Fruit fly (Drosophila melanogaster): ENCODE measurements around the gene alpha-Man-Ic.
"Not testable (repeated sequence)": the region's sequence is repeated elsewhere in the genome, so short reads cannot be mapped to it uniquely, and the experiment has no call there.

Gene alpha-Man-Ic

dm6 chr3R:29933007-29933464 is 2.9 kb upstream of the alpha-Man-Ic start, which contains the start of the genes Cog7, CG42557 and CG42558:
Cog7 (minus strand) TSS chr3R:29933057.
CG42557 (plus strand) TSS chr3R:29933287.
CG42558 (plus strand) TSS chr3R:29933287.
- TF ChIP-seq CG11617 (GFP tag; optimal IDR thresholded peaks at IDR 0.05) (peak; percentile 2), CG33017 (tag; optimal IDR thresholded peaks at IDR 0.05) (no peak)

dm6 chr3R:29926955-29927354 is 3.2 kb downstream of the alpha-Man-Ic start, which contains the start of gene CG15522:
CG15522 (plus strand) TSS chr3R:29927255.
- TF ChIP-seq pad (GFP tag; optimal IDR thresholded peaks at IDR 0.05), result no peak
- TF ChIP-seq CG1620 (GFP tag; optimal IDR thresholded peaks at IDR 0.05), result no peak
- no peak for TF ChIP-seq Hr96 (GFP tag; optimal IDR thresholded peaks at IDR 0.05)
- TF ChIP-seq CG11617 (GFP tag; optimal IDR thresholded peaks at IDR 0.05), result no peak
- TF ChIP-seq CG7101 (tag; optimal IDR thresholded peaks at IDR 0.05), result no peak
- no peak for TF ChIP-seq CG14711 (tag; optimal IDR thresholded peaks at IDR 0.05)
- no peak for TF ChIP-seq toe (GFP tag; optimal IDR thresholded peaks at IDR 0.05)
- no peak for TF ChIP-seq Crg-1 (GFP tag; optimal IDR thresholded peaks at IDR 0.05)
- no peak for TF ChIP-seq ovo (GFP tag; optimal IDR thresholded peaks at IDR 0.05)
- no peak for TF ChIP-seq cnc (optimal IDR thresholded peaks at IDR 0.05)
- no peak for TF ChIP-seq CG7045 (GFP tag; optimal IDR thresholded peaks at IDR 0.05)
- TF ChIP-seq CG12768 (GFP tag; optimal IDR thresholded peaks at IDR 0.05), result no peak
- no peak for TF ChIP-seq kay (GFP tag; ENCODE audit: borderline replicate concordance)
- no peak for TF ChIP-seq bab1 (GFP tag; optimal IDR thresholded peaks at IDR 0.05)
- TF ChIP-seq cic (GFP tag; optimal IDR thresholded peaks at IDR 0.05), result no peak
- TF ChIP-seq Mnt (GFP tag; optimal IDR thresholded peaks at IDR 0.05), result no peak
- TF ChIP-seq tj (GFP tag; optimal IDR thresholded peaks at IDR 0.05), result no peak
- TF ChIP-seq CG5204 (GFP tag; optimal IDR thresholded peaks at IDR 0.05), result no peak
- TF ChIP-seq CG33017 (tag; optimal IDR thresholded peaks at IDR 0.05), result no peak

dm6 chr3R:29926089-29926488 is 4.1 kb downstream of the alpha-Man-Ic start, which contains the start of gene Jon99Ci:
Jon99Ci (minus strand) TSS chr3R:29926189.
- TF ChIP-seq cic (GFP tag; optimal IDR thresholded peaks at IDR 0.05), result peak; percentile 64
- TF ChIP-seq pad (GFP tag; optimal IDR thresholded peaks at IDR 0.05), result no peak

dm6 chr3R:29924515-29924914 is 5.7 kb downstream of the alpha-Man-Ic start, which contains the start of gene Jon99Cii:
Jon99Cii (minus strand) TSS chr3R:29924615.
- not testable (repeated sequence) for TF ChIP-seq CG14711 (tag; optimal IDR thresholded peaks at IDR 0.05); CG11617 (GFP tag; optimal IDR thresholded peaks at IDR 0.05); CG33017 (tag; optimal IDR thresholded peaks at IDR 0.05)

dm6 chr3R:29921916-29922315 is 8.3 kb downstream of the alpha-Man-Ic start, which contains the start of gene Jon99Ciii:
Jon99Ciii (plus strand) TSS chr3R:29922216.
- not testable (repeated sequence) for TF ChIP-seq bab1, Mnt, CG1620 (GFP tag; optimal IDR thresholded peaks at IDR 0.05)

dm6 chr3R:29920189-29920588 is 10.0 kb downstream of the alpha-Man-Ic start, which contains the start of gene trp:
trp (minus strand) TSS chr3R:29920289.
- TF ChIP-seq CG7045 (GFP tag; optimal IDR thresholded peaks at IDR 0.05) (no peak), cnc (optimal IDR thresholded peaks at IDR 0.05) (no peak), Crg-1 (GFP tag; optimal IDR thresholded peaks at IDR 0.05) (no peak), cic (GFP tag; optimal IDR thresholded peaks at IDR 0.05) (no peak), pad (GFP tag; optimal IDR thresholded peaks at IDR 0.05) (no peak), CG11617 (GFP tag; optimal IDR thresholded peaks at IDR 0.05) (no peak), Clk (GFP tag; optimal IDR thresholded peaks at IDR 0.05) (no peak)

DNA sequence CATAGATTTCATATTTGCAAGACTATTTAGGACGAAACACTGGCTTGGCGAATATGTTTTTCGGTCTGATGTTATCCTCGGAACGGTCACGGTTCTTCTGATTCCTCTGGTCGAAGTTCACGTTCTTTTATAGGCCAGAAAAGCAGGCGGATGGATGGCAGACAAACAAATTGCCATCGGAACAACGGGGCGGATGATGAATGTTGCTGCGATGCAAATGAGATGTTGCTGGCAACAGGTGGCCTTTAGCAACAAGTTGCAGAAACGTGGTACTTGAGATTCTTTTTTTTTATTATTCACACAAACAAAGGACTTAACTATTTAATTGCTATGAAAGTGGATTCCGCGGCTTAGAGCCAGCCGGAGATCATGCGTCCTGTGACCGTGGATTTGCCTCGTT is 15.9 kb downstream of the alpha-Man-Ic start, which contains the start of gene Capa:
TSS of gene Capa (minus strand) at position 101 of the 400 bp plus-strand sequence.
- TF ChIP-seq CG7101 (tag; optimal IDR thresholded peaks at IDR 0.05), result no peak
- no peak for TF ChIP-seq CG5204 (GFP tag; optimal IDR thresholded peaks at IDR 0.05)
- no peak for TF ChIP-seq CG14711 (tag; optimal IDR thresholded peaks at IDR 0.05)
- TF ChIP-seq cic (GFP tag; optimal IDR thresholded peaks at IDR 0.05), result no peak
- TF ChIP-seq tj (GFP tag; optimal IDR thresholded peaks at IDR 0.05), result no peak
- no peak for TF ChIP-seq bab1 (GFP tag; optimal IDR thresholded peaks at IDR 0.05)
- TF ChIP-seq cnc (optimal IDR thresholded peaks at IDR 0.05), result no peak
- no peak for TF ChIP-seq pad (GFP tag; optimal IDR thresholded peaks at IDR 0.05)
- TF ChIP-seq CG11617 (GFP tag; optimal IDR thresholded peaks at IDR 0.05), result no peak
- TF ChIP-seq ovo (GFP tag; optimal IDR thresholded peaks at IDR 0.05), result no peak
- no peak for TF ChIP-seq Crg-1 (GFP tag; optimal IDR thresholded peaks at IDR 0.05)
- no peak for TF ChIP-seq kay (GFP tag; ENCODE audit: borderline replicate concordance)
- TF ChIP-seq toe (GFP tag; optimal IDR thresholded peaks at IDR 0.05), result no peak
- TF ChIP-seq Clk (GFP tag; optimal IDR thresholded peaks at IDR 0.05), result no peak

Data from whole organism, adult.